Fruit fly (Drosophila melanogaster) whole organism, pupa: ENCODE results near the gene Cpr66Cb.

Experiments used
- CG10348 ChIP-seq: fragments of 200-800 bp; sonication (Bioruptor generic); IDR thresholded peaks from 2 replicates; pipeline ENCODE4 v1.3.6; 2022; ENCODE audit warnings: missing biosample characterization, missing genetic modification characterization
- CG12605 ChIP-seq: fragments of 200-800 bp; sonication (Bioruptor generic); IDR thresholded peaks from 2 replicates; pipeline ENCODE4 v1.3.6; 2022; ENCODE audit warnings: missing biosample characterization, missing genetic modification characterization
- CG13204 ChIP-seq: fragments of 200-800 bp; sonication (Bioruptor generic); optimal IDR thresholded peaks from 2 replicates; lab custom pipeline; 2018; ENCODE audit warnings: missing biosample characterization, mild to moderate bottlenecking, missing genetic modification characterization, moderate library complexity
- CG14655 ChIP-seq: fragments of 200-800 bp; sonication (Bioruptor generic); optimal IDR thresholded peaks from 3 replicates; lab custom pipeline; 2017; ENCODE audit warnings: mild to moderate bottlenecking, missing biosample characterization, missing genetic modification reagents, missing genetic modification characterization
- CG15710 ChIP-seq: fragments of 200-800 bp; sonication (Bioruptor generic); optimal IDR thresholded peaks from 2 replicates; lab custom pipeline; 2018; ENCODE audit warnings: missing biosample characterization, mild to moderate bottlenecking, missing genetic modification characterization, moderate library complexity
- CG17806 ChIP-seq: fragments of 200-800 bp; sonication (Bioruptor generic); optimal IDR thresholded peaks from 2 replicates; lab custom pipeline; 2018; ENCODE audit warnings: missing biosample characterization, mild to moderate bottlenecking, missing genetic modification characterization, moderate library complexity
- CG32121 ChIP-seq: fragments of 200-800 bp; sonication (Bioruptor generic); IDR thresholded peaks from 2 replicates; pipeline ENCODE4 v1.3.6; 2022; ENCODE audit warnings: missing biosample characterization, missing genetic modification characterization
- CG34367 ChIP-seq: fragments of 200-800 bp; sonication (Bioruptor generic); optimal IDR thresholded peaks from 2 replicates; lab custom pipeline; 2018; ENCODE audit warnings: missing biosample characterization, mild to moderate bottlenecking, missing genetic modification characterization
- CG4496 ChIP-seq: fragments of 200-800 bp; sonication (Bioruptor generic); IDR thresholded peaks from 3 replicates; pipeline ENCODE4 v1.3.6; 2022; ENCODE audit warnings: missing biosample characterization, missing genetic modification characterization
- CG8159 ChIP-seq: fragments of 200-800 bp; sonication (Bioruptor generic); optimal IDR thresholded peaks from 3 replicates; lab custom pipeline; 2018; ENCODE audit warnings: missing biosample characterization, mild to moderate bottlenecking, missing genetic modification characterization, moderate library complexity
- CG8301 ChIP-seq: fragments of 200-800 bp; sonication (Bioruptor generic); optimal IDR thresholded peaks from 2 replicates; lab custom pipeline; 2018; ENCODE audit warnings: missing biosample characterization, mild to moderate bottlenecking, missing genetic modification characterization
- CG9948 ChIP-seq: fragments of 200-800 bp; sonication (Bioruptor generic); optimal IDR thresholded peaks from 2 replicates; lab custom pipeline; 2018; ENCODE audit warnings: missing biosample characterization, mild to moderate bottlenecking, missing genetic modification characterization, moderate library complexity
- D1 ChIP-seq: fragments of 200-800 bp; sonication (Bioruptor generic); optimal IDR thresholded peaks from 2 replicates; lab custom pipeline; 2018; ENCODE audit warnings: missing biosample characterization, mild to moderate bottlenecking, missing genetic modification characterization, moderate library complexity
- EcR ChIP-seq: fragments of 200-800 bp; sonication (Bioruptor generic); optimal IDR thresholded peaks from 3 replicates; lab custom pipeline; 2019; ENCODE audit warnings: missing biosample characterization, missing genetic modification characterization, mild to moderate bottlenecking, moderate library complexity, missing genetic modification reagents
- Ets98B ChIP-seq: fragments of 200-800 bp; sonication (Bioruptor generic); IDR thresholded peaks from 2 replicates; pipeline ENCODE4 v1.3.6; 2022; ENCODE audit warnings: missing biosample characterization, missing genetic modification characterization
- Pif1A ChIP-seq: fragments of 200-800 bp; sonication (Bioruptor generic); optimal IDR thresholded peaks from 3 replicates; lab custom pipeline; 2016; ENCODE audit warnings: missing biosample characterization, missing genetic modification characterization
- Pif1B ChIP-seq: fragments of 200-800 bp; sonication (Bioruptor generic); optimal IDR thresholded peaks from 3 replicates; lab custom pipeline; 2016; ENCODE audit warnings: missing biosample characterization, missing genetic modification characterization
- Snoo ChIP-seq: fragments of 200-800 bp; sonication (Bioruptor generic); optimal IDR thresholded peaks from 3 replicates; lab custom pipeline; 2017; ENCODE audit warnings: missing biosample characterization, mild to moderate bottlenecking, missing genetic modification characterization, inconsistent platforms
- fd96Ca ChIP-seq: fragments of 200-800 bp; sonication (Bioruptor generic); IDR thresholded peaks from 3 replicates; pipeline ENCODE4 v1.3.6; 2022; ENCODE audit warnings: missing biosample characterization, missing genetic modification characterization
- gl ChIP-seq: fragments of 200-800 bp; sonication (Bioruptor generic); optimal IDR thresholded peaks from 2 replicates; lab custom pipeline; 2018; ENCODE audit warnings: missing biosample characterization, mild to moderate bottlenecking, missing genetic modification characterization
- rn ChIP-seq: fragments of 200-800 bp; sonication (Bioruptor generic); IDR thresholded peaks from 2 replicates; pipeline ENCODE4 v1.3.6; 2022; ENCODE audit warnings: missing biosample characterization, missing genetic modification characterization

Cpr66Cb gene

DNA sequence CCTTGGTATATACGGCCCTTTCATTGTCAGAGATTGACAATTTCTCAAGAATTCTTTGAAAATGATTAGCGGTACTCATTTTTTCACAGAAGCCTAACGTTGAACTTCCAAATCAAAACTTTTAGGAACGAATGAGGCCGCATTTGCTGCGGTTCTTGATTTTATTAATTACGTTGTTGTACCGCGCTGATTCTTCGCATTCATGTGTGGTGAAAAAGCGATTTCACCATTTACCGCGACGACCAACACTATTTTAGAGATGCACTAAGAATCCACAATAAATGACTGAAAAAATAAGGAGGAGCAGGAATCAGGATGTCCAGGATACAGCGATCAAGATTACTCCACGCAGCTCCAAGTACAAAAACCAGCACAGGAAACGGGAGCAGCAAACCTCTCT, 32.6 kb upstream of the Cpr66Cb start, which contains the start of the genes CG7194 and Sbp2:
TSS of gene CG7194 (minus strand) at position 148 of the 400 bp plus-strand sequence.
TSS of gene Sbp2 (plus strand) at position 246 of the 400 bp plus-strand sequence.
- TF ChIP-seq Snoo (tag; lab: Kevin White, UChicago) = no peak
- TF ChIP-seq D1 (tag; lab: Kevin White, UChicago) = no peak
- TF ChIP-seq CG9948 = no peak
- no peak for TF ChIP-seq CG14655
- TF ChIP-seq gl (tag; lab: Kevin White, UChicago) = peak; percentile 6
- TF ChIP-seq EcR (GFP tag; lab: Kevin White, UChicago) = no peak

DNA sequence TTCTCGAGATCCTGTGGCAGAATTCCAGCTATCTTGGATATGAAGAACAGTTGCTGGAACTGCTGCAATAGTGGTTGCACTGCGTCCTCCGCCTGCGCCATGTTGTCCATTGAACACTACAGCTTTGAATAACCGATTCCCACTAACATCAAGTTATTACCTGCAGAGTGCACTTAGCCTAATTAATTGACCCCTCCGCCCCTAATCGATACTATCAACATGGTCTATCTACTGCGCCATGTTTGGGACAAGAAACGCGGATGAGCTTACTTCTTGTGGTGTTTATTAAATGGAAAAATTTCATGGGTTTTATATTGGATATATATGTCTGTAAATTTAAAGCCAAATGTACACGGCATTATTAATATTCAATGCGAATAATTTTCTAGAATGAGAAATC, 29.6 kb upstream of the Cpr66Cb start, which contains the start of gene Gr66a:
TSS of gene Gr66a (minus strand) at position 101 of the 400 bp plus-strand sequence.
- no peak for TF ChIP-seq CG8301 (tag; lab: Kevin White, UChicago)

DNA sequence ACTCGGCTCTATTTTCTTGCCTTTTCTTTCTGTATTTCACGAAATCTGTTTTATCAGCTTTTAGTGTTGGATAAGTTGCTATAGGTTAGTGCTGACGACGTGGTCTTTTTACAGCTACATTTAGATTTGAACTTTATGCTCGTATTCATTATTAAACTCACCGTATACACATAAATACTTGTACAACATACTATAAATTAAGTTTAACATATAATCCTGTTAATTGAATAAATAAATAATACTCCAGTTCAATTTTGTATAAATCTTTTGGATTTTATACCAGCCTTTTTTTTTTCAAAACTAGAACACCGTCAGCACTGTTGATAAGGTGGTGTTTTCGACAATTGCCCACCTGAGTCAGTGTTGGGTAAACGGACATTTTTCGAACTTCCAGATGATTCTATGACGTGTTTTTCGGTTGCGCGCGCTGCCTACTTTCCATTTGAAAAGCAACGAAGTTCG, 27.6 kb upstream of the Cpr66Cb start, which contains the start of gene BI-1:
TSS of gene BI-1 (minus strand) at position 51 of the 462 bp plus-strand sequence.
- TF ChIP-seq CG9948 (peak; percentile 43), CG14655 (no peak), CG15710 (tag; lab: Kevin White, UChicago) (peak; percentile 69), CG8159 (tag; lab: Kevin White, UChicago) (no peak), CG17806 (tag; lab: Kevin White, UChicago) (peak; percentile 33), Snoo (tag; lab: Kevin White, UChicago) (peak; percentile 62), Pif1B (no peak), fd96Ca (GFP tag; lab: Robert Waterston, UW) (no peak), CG4496 (GFP tag; lab: Robert Waterston, UW) (no peak), CG34367 (tag; lab: Kevin White, UChicago) (peak; percentile 21), gl (tag; lab: Kevin White, UChicago) (no peak), Pif1A (no peak)

- TF ChIP-seq fd96Ca (GFP tag; lab: Robert Waterston, UW) (peak; percentile 42; the same call in 1 of the 3 replicates), CG32121 (no peak)
These were observed 24.2 kb upstream of the Cpr66Cb start for dm6 chr3L:8312290-8312689.

- TF ChIP-seq CG8159 (tag; lab: Kevin White, UChicago) = no peak
- TF ChIP-seq Pif1B = no peak
- no peak for TF ChIP-seq CG13204 (GFP tag; lab: Kevin White, UChicago)
- peak; percentile 63; the same call in 2 of the 3 replicates for TF ChIP-seq CG4496 (GFP tag; lab: Robert Waterston, UW)
- TF ChIP-seq Snoo (tag; lab: Kevin White, UChicago) = no peak
- TF ChIP-seq Ets98B = peak; percentile 48; the same call in 1 of the 2 replicates
- TF ChIP-seq rn (GFP tag; lab: Robert Waterston, UW) = no peak
- no peak for TF ChIP-seq CG8301 (tag; lab: Kevin White, UChicago)
- no peak for TF ChIP-seq CG10348 (GFP tag; lab: Robert Waterston, UW)
- no peak for TF ChIP-seq CG34367 (tag; lab: Kevin White, UChicago)
- TF ChIP-seq CG17806 (tag; lab: Kevin White, UChicago) = no peak
- no peak for TF ChIP-seq CG14655
- TF ChIP-seq Pif1A = peak; percentile 32
- TF ChIP-seq gl (tag; lab: Kevin White, UChicago) = no peak
- TF ChIP-seq, all 21 proteins: peak for 3
These were observed 21.7 kb upstream of the Cpr66Cb start for dm6 chr3L:8314788-8315140.

DNA sequence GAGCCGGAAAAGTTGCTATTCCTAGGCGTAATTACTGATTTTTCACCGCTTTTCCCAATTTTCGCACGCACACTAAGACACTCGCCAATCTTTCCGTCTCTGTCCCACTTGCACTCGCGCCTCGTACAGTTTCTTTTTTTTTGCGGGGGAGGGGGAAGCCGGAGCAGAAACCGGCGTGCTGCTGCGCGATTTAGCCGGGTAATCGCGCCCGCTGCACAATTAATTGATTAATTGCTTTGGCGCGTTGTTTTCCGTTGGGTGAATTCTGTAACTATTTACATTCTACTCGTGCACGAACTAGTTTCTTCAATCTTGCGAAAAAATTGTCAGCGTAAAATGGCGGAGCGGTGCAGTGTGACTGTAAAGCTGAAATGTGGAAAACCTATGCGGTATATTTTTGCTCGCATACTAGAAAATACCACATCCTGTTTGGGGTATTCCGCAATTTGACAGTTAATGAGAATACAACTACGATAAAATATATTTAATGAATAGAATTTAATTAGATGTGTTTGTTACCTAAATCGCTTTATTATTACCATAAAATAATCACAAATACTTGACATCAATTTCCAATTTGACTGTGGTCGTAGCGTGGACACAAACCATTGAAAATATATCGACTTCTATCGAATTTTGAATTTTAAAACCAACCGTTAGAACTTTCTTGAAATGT, 21.2 kb upstream of the Cpr66Cb start, which contains the start of gene Cpsf6:
TSS of gene Cpsf6 (minus strand) at position 362 of the 676 bp plus-strand sequence.
- TF ChIP-seq CG8301 (tag; lab: Kevin White, UChicago) (no peak), rn (GFP tag; lab: Robert Waterston, UW) (no peak), CG32121 (no peak), CG17806 (tag; lab: Kevin White, UChicago) (peak; percentile 13), fd96Ca (GFP tag; lab: Robert Waterston, UW) (no peak), CG34367 (tag; lab: Kevin White, UChicago) (peak; percentile 17), D1 (tag; lab: Kevin White, UChicago) (no peak), CG10348 (GFP tag; lab: Robert Waterston, UW) (no peak), CG4496 (GFP tag; lab: Robert Waterston, UW) (peak; percentile 42; the same call in 1 of the 3 replicates), EcR (GFP tag; lab: Kevin White, UChicago) (no peak), CG14655 (no peak), Ets98B (peak; percentile 19; the same call in 1 of the 2 replicates), CG8159 (tag; lab: Kevin White, UChicago) (no peak), Snoo (tag; lab: Kevin White, UChicago) (no peak), CG9948 (peak; percentile 6), gl (tag; lab: Kevin White, UChicago) (no peak), CG13204 (GFP tag; lab: Kevin White, UChicago) (no peak), Pif1A (no peak), Pif1B (no peak), CG15710 (tag; lab: Kevin White, UChicago) (no peak), CG12605 (GFP tag; lab: Robert Waterston, UW) (no peak)
